Fruit fly (Drosophila melanogaster) whole organism, wandering third instar larva: ENCODE measurements around the gene Orct2.

Experiments used
- GATAd ChIP-seq: sonication (Bioruptor generic); optimal IDR thresholded peaks from 2 replicates; lab custom pipeline; 2016; ENCODE audit warnings: missing biosample characterization, missing genetic modification characterization
- HLH106 ChIP-seq: fragments of 200-800 bp; optimal IDR thresholded peaks from 3 replicates; lab custom pipeline; 2019; ENCODE audit warnings: missing biosample characterization, mild to moderate bottlenecking, missing genetic modification characterization, moderate library complexity
- Hr83 ChIP-seq: fragments of 200-300 bp; sonication (Bioruptor generic); optimal IDR thresholded peaks from 2 replicates; lab custom pipeline; 2016; ENCODE audit warnings: missing biosample characterization, mild to moderate bottlenecking, missing genetic modification characterization, moderate library complexity; ENCODE audit not compliant: poor library complexity, severe bottlenecking
- Jra ChIP-seq: sonication (Bioruptor generic); optimal IDR thresholded peaks from 2 replicates; lab custom pipeline; 2016; ENCODE audit warnings: missing biosample characterization, missing genetic modification characterization
- OdsH ChIP-seq: fragments of 200-800 bp; sonication (Bioruptor generic); optimal IDR thresholded peaks from 2 replicates; lab custom pipeline; 2016; ENCODE audit warnings: missing biosample characterization, mild to moderate bottlenecking, missing genetic modification characterization
- Vsx2 ChIP-seq: fragments of 200-300, 225-300 bp; sonication (Bioruptor generic); optimal IDR thresholded peaks from 2 replicates; lab custom pipeline; 2018; ENCODE audit warnings: missing biosample characterization, missing genetic modification characterization; ENCODE audit not compliant: partially characterized antibody
- br ChIP-seq: fragments of 200-800 bp; sonication (Bioruptor generic); optimal IDR thresholded peaks from 2 replicates; lab custom pipeline; 2016; ENCODE audit warnings: missing biosample characterization, missing genetic modification characterization
- dsf ChIP-seq: sonication (Bioruptor generic); optimal IDR thresholded peaks from 2 replicates; lab custom pipeline; 2016; ENCODE audit warnings: missing biosample characterization, missing genetic modification characterization, borderline replicate concordance
- foxo ChIP-seq, 2 experiments: fragments of 200-800 bp; sonication (Bioruptor generic); optimal IDR thresholded peaks; 2 replicates in 1 of 2; 3 replicates in 1 of 2; lab custom pipeline; 2016 to 2017; ENCODE audit warnings: missing biosample characterization in 2 of 2, missing genetic modification characterization in 2 of 2
- lola ChIP-seq: fragments of >200 bp; optimal IDR thresholded peaks from 2 replicates; lab custom pipeline; 2017; ENCODE audit warnings: missing biosample characterization, missing genetic modification characterization
- pan ChIP-seq: fragments of >200 bp; optimal IDR thresholded peaks from 2 replicates; lab custom pipeline; 2017

DNA sequence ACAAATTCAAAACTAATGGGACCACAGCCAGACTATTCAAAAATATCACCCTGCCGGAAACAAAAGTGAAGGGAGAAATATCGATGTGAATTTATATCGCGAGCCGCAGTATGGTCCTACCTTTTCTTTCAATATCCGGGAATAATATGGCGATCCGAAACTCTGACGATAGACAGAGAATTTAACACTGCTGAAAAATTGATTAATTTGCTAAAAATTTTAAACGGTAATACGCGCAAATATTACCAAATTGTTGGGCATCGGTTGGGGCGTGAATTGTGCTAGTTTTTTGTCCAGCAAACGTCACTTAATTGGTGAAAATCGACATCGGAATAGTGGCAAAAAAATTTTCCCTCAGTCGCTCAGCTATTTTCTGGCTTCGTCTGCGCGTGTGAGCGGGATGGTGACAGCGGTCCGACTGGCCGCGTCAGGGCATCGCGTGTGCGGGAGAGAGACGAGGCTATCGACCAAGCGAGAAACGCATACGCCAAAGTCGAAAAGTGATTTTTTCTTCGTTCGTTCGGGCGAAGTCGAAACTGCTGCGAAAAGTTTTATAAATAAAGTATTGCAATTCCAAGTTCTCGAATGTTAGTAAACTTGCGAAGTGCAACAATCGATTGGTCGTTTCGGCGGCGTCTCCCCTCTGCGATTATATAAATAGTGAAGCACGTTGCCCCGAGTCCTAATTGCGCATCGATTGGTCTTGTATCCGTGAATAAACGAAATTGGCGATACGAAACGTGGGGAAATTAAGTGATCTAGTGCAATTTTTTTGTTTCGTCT, 42.2 kb upstream of the Orct2 start, which contains the start of gene mask:
- TF ChIP-seq Hr83, result peak; percentile 96
- TF ChIP-seq foxo (GFP tag; optimal IDR thresholded peaks at IDR 0.05; lab: Kevin White, UChicago), result peak; percentile 47 to 61
- TF ChIP-seq br (GFP tag; lab: Kevin White, UChicago), result peak; percentile 77
- TF ChIP-seq Vsx2 (GFP tag; lab: Kevin White, UChicago), result no peak
- TF ChIP-seq GATAd (GFP tag; lab: Kevin White, UChicago), result no peak
- peak; percentile 73 for TF ChIP-seq Jra
- no peak for TF ChIP-seq lola (GFP tag; lab: Kevin White, UChicago)
- no peak for TF ChIP-seq pan (lab: Kevin White, UChicago)
- TF ChIP-seq HLH106, result peak; percentile 67
- TF ChIP-seq dsf (GFP tag; lab: Kevin White, UChicago), result peak; percentile 12
- TF ChIP-seq OdsH, result peak; percentile 72
